Fruit fly (Drosophila melanogaster) whole organism, embryonic: Measurements from ENCODE around the gene IKKbeta.

ENCODE experiments used
- Atf-2 ChIP-seq: fragments of 200-800 bp; sonication (Bioruptor generic); optimal IDR thresholded peaks from 2 replicates; lab custom pipeline; 2016; ENCODE audit warnings: missing biosample characterization, missing genetic modification characterization
- Atf3 ChIP-seq: fragments of 200-800 bp; sonication (Bioruptor generic); optimal IDR thresholded peaks from 3 replicates; lab custom pipeline; 2016; ENCODE audit warnings: missing biosample characterization, missing genetic modification characterization
- Atf6 ChIP-seq: fragments of 200-800 bp; sonication (Bioruptor generic); IDR thresholded peaks from 2 replicates; pipeline ENCODE4 v1.3.6; 2022; ENCODE audit warnings: missing biosample characterization, missing genetic modification characterization
- BEAF-32 ChIP-seq: fragments of 200-800 bp; sonication (Bioruptor generic); optimal IDR thresholded peaks from 3 replicates; lab custom pipeline; 2017; ENCODE audit warnings: missing biosample characterization, missing genetic modification characterization, mild to moderate bottlenecking, moderate library complexity, missing genetic modification reagents
- CG10147 ChIP-seq: fragments of 200-800 bp; sonication (Bioruptor generic); optimal IDR thresholded peaks from 2 replicates; lab custom pipeline; 2019; ENCODE audit warnings: missing biosample characterization, mild to moderate bottlenecking, missing genetic modification characterization, moderate library complexity
- CG10462 ChIP-seq: fragments of 200-800 bp; sonication (Bioruptor generic); optimal IDR thresholded peaks from 2 replicates; lab custom pipeline; 2016; ENCODE audit warnings: missing biosample characterization, missing genetic modification characterization
- CG13424 ChIP-seq: fragments of 200-800 bp; sonication (Bioruptor generic); optimal IDR thresholded peaks from 2 replicates; lab custom pipeline; 2019; ENCODE audit warnings: missing biosample characterization, mild to moderate bottlenecking, missing genetic modification characterization, moderate library complexity
- CG13624 ChIP-seq: fragments of 200-800 bp; sonication (Bioruptor generic); optimal IDR thresholded peaks from 2 replicates; lab custom pipeline; 2016; ENCODE audit warnings: missing biosample characterization, missing genetic modification characterization
- CG17328 ChIP-seq: fragments of 200-800 bp; sonication (Bioruptor generic); IDR thresholded peaks from 2 replicates; pipeline ENCODE4 v1.3.6; 2022; ENCODE audit warnings: missing biosample characterization, missing genetic modification characterization
- CG17359 ChIP-seq: fragments of 200-800 bp; sonication (Bioruptor generic); optimal IDR thresholded peaks from 3 replicates; lab custom pipeline; 2018; ENCODE audit warnings: missing biosample characterization, mild to moderate bottlenecking, missing genetic modification characterization, moderate library complexity
- CG18011 ChIP-seq: fragments of 200-800 bp; sonication (Bioruptor generic); optimal IDR thresholded peaks from 2 replicates; lab custom pipeline; 2017; ENCODE audit warnings: missing biosample characterization, missing genetic modification characterization, mild to moderate bottlenecking, moderate library complexity, missing genotype
- CG31224 ChIP-seq: fragments of 200-800 bp; sonication (Bioruptor generic); IDR thresholded peaks from 2 replicates; pipeline ENCODE4 v1.3.6; 2022; ENCODE audit warnings: missing biosample characterization, missing genetic modification characterization
- CG32532 ChIP-seq: fragments of 200-800 bp; sonication (Bioruptor generic); IDR thresholded peaks from 2 replicates; pipeline ENCODE4 v1.3.6; 2022; ENCODE audit warnings: missing biosample characterization, missing genetic modification characterization
- CG3838 ChIP-seq: fragments of 200-800 bp; sonication (Bioruptor generic); optimal IDR thresholded peaks from 3 replicates; lab custom pipeline; 2016; ENCODE audit warnings: missing biosample characterization, missing genetic modification characterization
- CG42726 ChIP-seq: fragments of 200-800 bp; sonication (Bioruptor generic); IDR thresholded peaks from 2 replicates; pipeline ENCODE4 v1.3.6; 2022; ENCODE audit warnings: missing biosample characterization, missing genetic modification characterization; ENCODE audit not compliant: partially characterized antibody
- CG4404 ChIP-seq: fragments of 200-800 bp; sonication (Bioruptor generic); IDR thresholded peaks from 2 replicates; pipeline ENCODE4 v1.3.6; 2022; ENCODE audit warnings: missing biosample characterization, missing genetic modification characterization
- CG6254 ChIP-seq: fragments of 200-800 bp; sonication (Bioruptor generic); optimal IDR thresholded peaks from 3 replicates; lab custom pipeline; 2017; ENCODE audit warnings: mild to moderate bottlenecking, missing biosample characterization, missing genetic modification reagents, missing genetic modification characterization
- CG9215 ChIP-seq: fragments of 200-800 bp; sonication (Bioruptor generic); IDR thresholded peaks from 2 replicates; pipeline ENCODE4 v1.3.6; 2022; ENCODE audit warnings: missing biosample characterization, missing genetic modification characterization
- CG9797 ChIP-seq: fragments of 200-800 bp; sonication (Bioruptor generic); optimal IDR thresholded peaks from 3 replicates; lab custom pipeline; 2018; ENCODE audit warnings: missing biosample characterization, mild to moderate bottlenecking, missing genetic modification characterization
- CoRest ChIP-seq: fragments of 200-800 bp; sonication (Bioruptor generic); optimal IDR thresholded peaks from 3 replicates; lab custom pipeline; 2018; ENCODE audit warnings: missing biosample characterization, mild to moderate bottlenecking, missing genetic modification characterization, moderate library complexity
- Dref ChIP-seq: fragments of 200-800 bp; sonication (Bioruptor generic); IDR thresholded peaks from 2 replicates; pipeline ENCODE4 v1.3.6; 2022; ENCODE audit warnings: missing biosample characterization, missing genetic modification characterization
- GATAe ChIP-seq: fragments of 200-800 bp; sonication (Bioruptor generic); conservative IDR thresholded peaks from 2 replicates; pipeline ENCODE4 v1.3.6; 2022; ENCODE audit warnings: missing biosample characterization, missing genetic modification characterization
- Hmr ChIP-seq: fragments of 200-800 bp; sonication (Bioruptor generic); optimal IDR thresholded peaks from 3 replicates; lab custom pipeline; 2017; ENCODE audit warnings: mild to moderate bottlenecking, missing biosample characterization, missing genetic modification reagents, missing genetic modification characterization
- Lhr ChIP-seq: fragments of 200-800 bp; sonication (Bioruptor generic); optimal IDR thresholded peaks from 3 replicates; lab custom pipeline; 2017; ENCODE audit warnings: mild to moderate bottlenecking, missing biosample characterization, missing genetic modification reagents, missing genetic modification characterization
- Neu2 ChIP-seq: fragments of 200-800 bp; sonication (Bioruptor generic); optimal IDR thresholded peaks from 3 replicates; lab custom pipeline; 2016; ENCODE audit warnings: missing biosample characterization, missing genetic modification characterization, borderline replicate concordance
- Opbp ChIP-seq: fragments of 200-800 bp; sonication (Bioruptor generic); IDR thresholded peaks from 3 replicates; pipeline ENCODE4 v1.3.6; 2022; ENCODE audit warnings: missing biosample characterization, missing genetic modification characterization; ENCODE audit not compliant: partially characterized antibody
- PHDP ChIP-seq: fragments of 200-800 bp; sonication (Bioruptor generic); optimal IDR thresholded peaks from 3 replicates; lab custom pipeline; 2018; ENCODE audit warnings: missing biosample characterization, mild to moderate bottlenecking, missing genetic modification characterization, moderate library complexity
- Rx ChIP-seq: fragments of 200-800 bp; sonication (Bioruptor generic); IDR thresholded peaks from 2 replicates; pipeline ENCODE4 v1.3.6; 2022; ENCODE audit warnings: missing biosample characterization, missing genetic modification characterization
- Ssrp ChIP-seq: fragments of 200-800 bp; sonication (Bioruptor generic); optimal IDR thresholded peaks from 2 replicates; lab custom pipeline; 2018; ENCODE audit warnings: missing biosample characterization, mild to moderate bottlenecking, missing genetic modification characterization, moderate library complexity
- Vsx1 ChIP-seq: fragments of 200-800 bp; sonication (Bioruptor generic); optimal IDR thresholded peaks from 2 replicates; lab custom pipeline; 2017; ENCODE audit warnings: missing biosample characterization, mild to moderate bottlenecking, missing genetic modification characterization, missing genetic modification reagents
- az2 ChIP-seq: fragments of 200-800 bp; sonication (Bioruptor generic); optimal IDR thresholded peaks from 3 replicates; lab custom pipeline; 2016; ENCODE audit warnings: missing biosample characterization, missing genetic modification characterization
- crol ChIP-seq: fragments of 200-800 bp; sonication (Bioruptor generic); IDR thresholded peaks from 2 replicates; pipeline ENCODE4 v1.3.6; 2022; ENCODE audit warnings: missing biosample characterization, missing genetic modification characterization
- crp ChIP-seq, 2 experiments: fragments of 200-800 bp; sonication (Bioruptor generic); optimal IDR thresholded peaks; 2 replicates in 1 of 2; 3 replicates in 1 of 2; lab custom pipeline; 2017; ENCODE audit warnings: missing biosample characterization in 2 of 2, missing genetic modification characterization in 2 of 2, mild to moderate bottlenecking in 1 of 2, moderate library complexity in 1 of 2
- eve ChIP-seq, 2 experiments: fragments of >200 bp; optimal IDR thresholded peaks; 2 replicates each; lab custom pipeline; 2017; ENCODE audit warnings: missing biosample characterization in 2 of 2, missing genetic modification characterization in 2 of 2
- exex ChIP-seq: fragments of 200-800 bp; sonication (Bioruptor generic); optimal IDR thresholded peaks from 4 replicates; lab custom pipeline; 2018; ENCODE audit warnings: missing biosample characterization, mild to moderate bottlenecking, missing genetic modification characterization, moderate library complexity
- fu2 ChIP-seq: fragments of 200-800 bp; sonication (Bioruptor generic); optimal IDR thresholded peaks from 2 replicates; lab custom pipeline; 2016; ENCODE audit warnings: missing biosample characterization, missing genetic modification characterization
- gem ChIP-seq: fragments of 200-800 bp; sonication (Bioruptor generic); optimal IDR thresholded peaks from 2 replicates; lab custom pipeline; 2019; ENCODE audit warnings: missing biosample characterization, mild to moderate bottlenecking, missing genetic modification characterization, moderate library complexity
- hkb ChIP-seq, 2 experiments: fragments of 200-800 bp in 1 of 2; fragments of >200 bp in 1 of 2; sonication (Bioruptor generic) in 1 of 2; IDR thresholded peaks in 1 of 2; optimal IDR thresholded peaks in 1 of 2; 2 replicates each; pipeline versions ENCODE4 v1.3.6 to Lab custom; 2017 to 2022; ENCODE audit warnings: missing biosample characterization in 1 of 2, missing genetic modification characterization in 1 of 2
- lab ChIP-seq: fragments of 200-800 bp; sonication (Bioruptor generic); optimal IDR thresholded peaks from 3 replicates; lab custom pipeline; 2017; ENCODE audit warnings: missing biosample characterization, missing genetic modification characterization, mild to moderate bottlenecking, moderate library complexity, missing genetic modification reagents
- oc ChIP-seq: fragments of 200-800 bp; sonication (Bioruptor generic); optimal IDR thresholded peaks from 2 replicates; lab custom pipeline; 2018; ENCODE audit warnings: missing biosample characterization, mild to moderate bottlenecking, missing genetic modification characterization, moderate library complexity
- p53 ChIP-seq: fragments of 200-800 bp; sonication (Bioruptor generic); optimal IDR thresholded peaks from 2 replicates; lab custom pipeline; 2016; ENCODE audit warnings: missing biosample characterization, missing genetic modification characterization
- ranshi ChIP-seq: fragments of 200-800 bp; sonication (Bioruptor generic); IDR thresholded peaks from 2 replicates; pipeline ENCODE4 v1.3.6; 2022; ENCODE audit warnings: missing biosample characterization, missing genetic modification characterization
- salm ChIP-seq: fragments of 200-800 bp; sonication (Bioruptor generic); optimal IDR thresholded peaks from 2 replicates; lab custom pipeline; 2018; ENCODE audit warnings: missing biosample characterization, mild to moderate bottlenecking, missing genetic modification characterization
- slou ChIP-seq: fragments of 200-800 bp; sonication (Bioruptor generic); optimal IDR thresholded peaks from 3 replicates; lab custom pipeline; 2016; ENCODE audit warnings: missing biosample characterization, missing genetic modification characterization
- sug ChIP-seq: fragments of 200-800 bp; optimal IDR thresholded peaks from 2 replicates; lab custom pipeline; 2019; ENCODE audit warnings: missing biosample characterization, mild to moderate bottlenecking, missing genetic modification characterization, moderate library complexity
- tup ChIP-seq: fragments of 200-800 bp; sonication (Bioruptor generic); optimal IDR thresholded peaks from 2 replicates; lab custom pipeline; 2016; ENCODE audit warnings: missing biosample characterization, mild to moderate bottlenecking, missing genetic modification characterization, moderate library complexity
- twi ChIP-seq: fragments of 200-800 bp; optimal IDR thresholded peaks from 2 replicates; lab custom pipeline; 2019; ENCODE audit warnings: missing biosample characterization, mild to moderate bottlenecking, missing genetic modification characterization, moderate library complexity
- tx ChIP-seq: fragments of 200-800 bp; sonication (Bioruptor generic); optimal IDR thresholded peaks from 2 replicates; lab custom pipeline; 2016; ENCODE audit warnings: missing biosample characterization, missing genetic modification characterization
- wor ChIP-seq: fragments of 200-800 bp; sonication (Bioruptor generic); IDR thresholded peaks from 2 replicates; pipeline ENCODE4 v1.3.6; 2022; ENCODE audit warnings: missing biosample characterization, missing genetic modification characterization
- zf30C ChIP-seq: fragments of 200-800 bp; sonication (Bioruptor generic); optimal IDR thresholded peaks from 3 replicates; lab custom pipeline; 2018; ENCODE audit warnings: missing biosample characterization, mild to moderate bottlenecking, missing genetic modification characterization

IKKbeta gene

DNA sequence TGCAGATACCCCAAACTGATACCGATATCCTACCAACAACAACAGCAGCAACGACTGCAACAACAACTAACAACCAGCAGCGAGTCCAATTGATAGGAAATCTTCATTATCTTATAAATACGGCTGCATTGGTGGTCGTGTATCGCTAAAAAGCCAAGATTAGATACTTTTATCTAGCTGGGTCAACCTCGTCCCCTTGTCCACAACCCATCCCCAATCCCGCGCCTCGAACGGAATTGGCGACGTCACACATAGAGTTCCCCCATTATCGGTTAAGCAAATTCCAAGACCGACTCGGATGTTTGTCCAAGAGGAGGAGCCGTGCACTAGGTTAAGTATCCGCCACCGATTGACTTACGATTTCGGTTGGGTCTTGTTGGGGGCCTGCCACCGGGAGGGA lies 40.9 kb downstream of the IKKbeta start (continued):
- TF ChIP-seq CG13424 (tag; lab: Kevin White, UChicago) = no peak
- no peak for TF ChIP-seq hkb (optimal IDR thresholded peaks at IDR 0.05; lab: Kevin White, UChicago)
- TF ChIP-seq hkb (GFP tag; IDR thresholded peaks at IDR 0.05; lab: Robert Waterston, UW) = no peak
- TF ChIP-seq wor (GFP tag; lab: Robert Waterston, UW) = no peak
- no peak for TF ChIP-seq oc (tag; lab: Kevin White, UChicago)
- no peak for TF ChIP-seq twi
- no peak for TF ChIP-seq salm (tag; lab: Kevin White, UChicago)
- TF ChIP-seq crol (GFP tag; lab: Robert Waterston, UW) = peak; percentile 58; the same call in 1 of the 2 replicates
- TF ChIP-seq lab (GFP tag; lab: Kevin White, UChicago) = no peak
- no peak for TF ChIP-seq CG10462 (GFP tag; lab: Kevin White, UChicago)
- TF ChIP-seq eve (GFP tag; optimal IDR thresholded peaks at IDR 0.05; lab: Kevin White, UChicago) = no peak
- no peak for TF ChIP-seq CG10147
- no peak for TF ChIP-seq CG3838 (GFP tag; lab: Kevin White, UChicago)
- no peak for TF ChIP-seq tup (GFP tag; lab: Kevin White, UChicago)
- no peak for TF ChIP-seq CG17359 (tag; lab: Kevin White, UChicago)
- no peak for TF ChIP-seq CG9797 (GFP tag; lab: Kevin White, UChicago)
- TF ChIP-seq az2 (GFP tag; lab: Kevin White, UChicago) = no peak
- TF ChIP-seq CG42726 (GFP tag; lab: Robert Waterston, UW) = no peak
- TF ChIP-seq p53 (GFP tag; lab: Kevin White, UChicago) = no peak
- no peak for TF ChIP-seq slou (GFP tag; lab: Kevin White, UChicago)
- TF ChIP-seq Hmr (GFP tag; lab: Kevin White, UChicago) = peak; percentile 2
- no peak for TF ChIP-seq CoRest (tag; lab: Kevin White, UChicago)
- TF ChIP-seq Ssrp (tag; lab: Kevin White, UChicago) = no peak
- TF ChIP-seq BEAF-32 (GFP tag; lab: Kevin White, UChicago) = no peak
- no peak for TF ChIP-seq gem (tag; lab: Kevin White, UChicago)
- TF ChIP-seq sug (tag; lab: Kevin White, UChicago) = peak; percentile 92
- TF ChIP-seq GATAe (GFP tag; lab: Robert Waterston, UW) = peak; percentile 92
- no peak for TF ChIP-seq CG31224 (GFP tag; lab: Robert Waterston, UW)
- TF ChIP-seq Opbp (GFP tag; lab: Robert Waterston, UW) = 0 out of 3 replicates have a peak, but pooled peaks have one; percentile 15
- no peak for TF ChIP-seq CG32532
- TF ChIP-seq Neu2 (GFP tag; lab: Kevin White, UChicago) = no peak
- TF ChIP-seq zf30C (GFP tag; lab: Kevin White, UChicago) = no peak
- no peak for TF ChIP-seq PHDP
- no peak for TF ChIP-seq CG4404 (GFP tag; lab: Robert Waterston, UW)
- no peak for TF ChIP-seq CG18011 (GFP tag; lab: Kevin White, UChicago)
- TF ChIP-seq Lhr (GFP tag; lab: Kevin White, UChicago) = no peak
- TF ChIP-seq Rx (GFP tag; lab: Robert Waterston, UW) = no peak
- TF ChIP-seq Atf6 = 0 out of 2 replicates have a peak, but pooled peaks have one; percentile 10
- TF ChIP-seq fu2 (GFP tag; lab: Kevin White, UChicago) = no peak
- no peak for TF ChIP-seq Vsx1 (GFP tag; lab: Kevin White, UChicago)
- no peak for TF ChIP-seq CG6254
- TF ChIP-seq CG17328 = no peak
- no peak for TF ChIP-seq Atf3 (GFP tag; lab: Kevin White, UChicago)
- TF ChIP-seq CG13624 (GFP tag; lab: Kevin White, UChicago) = no peak
- TF ChIP-seq ranshi (GFP tag; lab: Robert Waterston, UW) = no peak
- no peak for TF ChIP-seq crp (GFP tag; optimal IDR thresholded peaks at IDR 0.05; lab: Kevin White, UChicago)
- TF ChIP-seq Atf-2 (GFP tag; lab: Kevin White, UChicago) = no peak
- TF ChIP-seq CG9215 (GFP tag; lab: Robert Waterston, UW) = no peak
- TF ChIP-seq Dref (GFP tag; lab: Robert Waterston, UW) = no peak
- TF ChIP-seq exex (tag; lab: Kevin White, UChicago) = peak; percentile 37
- TF ChIP-seq tx (GFP tag; lab: Kevin White, UChicago) = no peak
